Worm (Caenorhabditis elegans) whole organism, late embryonic: ENCODE data around the gene ckc-1.

Experiments used
- K02D7.2 ChIP-seq: sonication (generic microtip); optimal IDR thresholded peaks from 2 replicates; lab custom pipeline; 2017; ENCODE audit warnings: mild to moderate bottlenecking, missing genetic modification characterization, missing compliant biosample characterization
- ceh-18 ChIP-seq: sonication (generic microtip); optimal IDR thresholded peaks from 2 replicates; lab custom pipeline; 2016; ENCODE audit warnings: missing genetic modification characterization, missing compliant biosample characterization
- ceh-19 ChIP-seq: fragments of 200-800 bp; sonication (Bioruptor generic); optimal IDR thresholded peaks from 2 replicates; lab custom pipeline; 2018; ENCODE audit warnings: mild to moderate bottlenecking, missing genetic modification characterization, missing compliant biosample characterization
- ceh-24 ChIP-seq: sonication (generic microtip); optimal IDR thresholded peaks from 2 replicates; lab custom pipeline; 2016; ENCODE audit warnings: mild to moderate bottlenecking, missing genetic modification characterization, missing compliant biosample characterization
- ceh-31 ChIP-seq: sonication (generic microtip); optimal IDR thresholded peaks from 2 replicates; lab custom pipeline; 2016; ENCODE audit warnings: missing genetic modification characterization, missing compliant biosample characterization
- ceh-34 ChIP-seq: sonication (generic microtip); optimal IDR thresholded peaks from 2 replicates; lab custom pipeline; 2016; ENCODE audit warnings: mild to moderate bottlenecking, missing genetic modification characterization, missing compliant biosample characterization
- dve-1 ChIP-seq: sonication (generic microtip); optimal IDR thresholded peaks from 2 replicates; lab custom pipeline; 2017; ENCODE audit warnings: antibody characterized with exemption, mild to moderate bottlenecking, missing genetic modification characterization, missing compliant biosample characterization
- elt-2 ChIP-seq: sonication (generic microtip); optimal IDR thresholded peaks from 2 replicates; lab custom pipeline; 2016; ENCODE audit warnings: missing genetic modification reagents, missing genetic modification characterization, missing compliant biosample characterization
- elt-4 ChIP-seq: sonication (generic microtip); optimal IDR thresholded peaks from 2 replicates; lab custom pipeline; 2016; ENCODE audit warnings: missing genetic modification characterization, missing compliant biosample characterization
- fkh-6 ChIP-seq: sonication (generic microtip); optimal IDR thresholded peaks from 2 replicates; lab custom pipeline; 2016; ENCODE audit warnings: missing genetic modification characterization, missing compliant biosample characterization
- hlh-15 ChIP-seq: sonication (generic microtip); optimal IDR thresholded peaks from 2 replicates; lab custom pipeline; 2016; ENCODE audit warnings: missing genetic modification characterization, missing compliant biosample characterization
- hlh-6 ChIP-seq: sonication (generic microtip); optimal IDR thresholded peaks from 2 replicates; lab custom pipeline; 2016; ENCODE audit warnings: missing genotype, missing genetic modification characterization, missing compliant biosample characterization
- madf-2 ChIP-seq: sonication (generic microtip); optimal IDR thresholded peaks from 2 replicates; lab custom pipeline; 2017; ENCODE audit warnings: missing genetic modification characterization, missing compliant biosample characterization
- mec-3 ChIP-seq: sonication (generic microtip); optimal IDR thresholded peaks from 2 replicates; lab custom pipeline; 2016; ENCODE audit warnings: borderline replicate concordance, missing genetic modification characterization, missing compliant biosample characterization
- nfya-1 ChIP-seq: sonication (generic microtip); optimal IDR thresholded peaks from 2 replicates; lab custom pipeline; 2017; ENCODE audit warnings: missing genetic modification characterization, mild to moderate bottlenecking, missing compliant biosample characterization, antibody characterized with exemption, moderate library complexity
- nhr-11 ChIP-seq: fragments of 150-350 bp; optimal IDR thresholded peaks from 2 replicates; lab custom pipeline; 2014; ENCODE audit warnings: missing biosample characterization, missing genetic modification characterization
- npax-4 ChIP-seq: sonication (generic microtip); optimal IDR thresholded peaks from 2 replicates; lab custom pipeline; 2016; ENCODE audit warnings: missing genetic modification characterization, missing compliant biosample characterization
- odd-2 ChIP-seq: sonication (generic microtip); optimal IDR thresholded peaks from 2 replicates; lab custom pipeline; 2017; ENCODE audit warnings: antibody characterized with exemption, mild to moderate bottlenecking, missing genetic modification characterization, missing compliant biosample characterization
- rnt-1 ChIP-seq: sonication (generic microtip); optimal IDR thresholded peaks from 2 replicates; lab custom pipeline; 2016; ENCODE audit warnings: missing genetic modification characterization, missing compliant biosample characterization
- sox-4 ChIP-seq: sonication (generic microtip); optimal IDR thresholded peaks from 2 replicates; lab custom pipeline; 2017; ENCODE audit warnings: mild to moderate bottlenecking, missing genetic modification characterization, inconsistent platforms, missing compliant biosample characterization
- tbx-2 ChIP-seq: sonication (generic microtip); optimal IDR thresholded peaks from 2 replicates; lab custom pipeline; 2016; ENCODE audit warnings: missing genetic modification characterization, missing compliant biosample characterization
- tbx-7 ChIP-seq: sonication (generic microtip); optimal IDR thresholded peaks from 2 replicates; lab custom pipeline; 2016; ENCODE audit warnings: missing genotype, missing genetic modification characterization, missing compliant biosample characterization
- unc-3 ChIP-seq, 2 experiments: fragments of 200-800 bp in 1 of 2; sonication (Bioruptor generic) in 1 of 2; sonication (generic microtip) in 1 of 2; conservative IDR thresholded peaks in 1 of 2; optimal IDR thresholded peaks in 1 of 2; 2 replicates each; pipeline versions ENCODE4 v1.3.6 to Lab custom; 2016 to 2022; ENCODE audit warnings: missing compliant biosample characterization in 2 of 2, missing genetic modification characterization in 2 of 2, missing genetic modification reagents in 1 of 2
- unc-55 ChIP-seq: sonication (generic microtip); optimal IDR thresholded peaks from 2 replicates; lab custom pipeline; 2017; ENCODE audit warnings: missing biosample characterization, missing genetic modification reagents, missing genetic modification characterization
- unc-86 ChIP-seq: sonication (generic microtip); optimal IDR thresholded peaks from 2 replicates; lab custom pipeline; 2016; ENCODE audit warnings: missing genetic modification characterization, missing compliant biosample characterization
- ztf-16 ChIP-seq: sonication (generic microtip); optimal IDR thresholded peaks from 2 replicates; lab custom pipeline; 2017; ENCODE audit warnings: missing genetic modification characterization, missing compliant biosample characterization

ckc-1 gene

ce11 chrX:3623162-3623561 lies 46.8 kb downstream of the ckc-1 start, which contains the start of gene C18B2.2:
Gene C18B2.2, plus strand, starts transcription at chrX:3623462.
- TF ChIP-seq nhr-11 (tag; lab: Kevin White, UChicago): no peak
- TF ChIP-seq unc-3 (GFP tag; conservative IDR thresholded peaks at IDR 0.05; lab: Robert Waterston, UW): no peak
- no peak for TF ChIP-seq unc-3 (tag; optimal IDR thresholded peaks at IDR 0.05; lab: Kevin White, UChicago)
- no peak for TF ChIP-seq npax-4 (tag; lab: Kevin White, UChicago)
- TF ChIP-seq ceh-19 (GFP tag; lab: Kevin White, UChicago): no peak
- TF ChIP-seq tbx-7 (tag; lab: Kevin White, UChicago): no peak
- no peak for TF ChIP-seq elt-4
- no peak for TF ChIP-seq unc-55

- TF ChIP-seq hlh-6 (no peak), madf-2 (tag; lab: Kevin White, UChicago) (no peak), ztf-16 (tag; lab: Kevin White, UChicago) (no peak), tbx-7 (tag; lab: Kevin White, UChicago) (no peak)
These were observed 49.2 kb downstream of the ckc-1 start for ce11 chrX:3625599-3625998.

ce11 chrX:3628016-3628415 lies 51.6 kb downstream of the ckc-1 start, which contains the start of gene vep-2:
Gene vep-2, plus strand, starts transcription at chrX:3628316.
- TF ChIP-seq mec-3 (tag; lab: Kevin White, UChicago) (no peak), tbx-2 (tag; lab: Kevin White, UChicago) (no peak), ceh-31 (tag; lab: Kevin White, UChicago) (no peak), fkh-6 (tag; lab: Kevin White, UChicago) (no peak), K02D7.2 (tag; lab: Kevin White, UChicago) (no peak), rnt-1 (tag; lab: Kevin White, UChicago) (no peak), unc-86 (tag; lab: Kevin White, UChicago) (no peak), ceh-18 (tag; lab: Kevin White, UChicago) (no peak), ztf-16 (tag; lab: Kevin White, UChicago) (no peak), elt-2 (tag; lab: Kevin White, UChicago) (no peak), sox-4 (tag; lab: Kevin White, UChicago) (no peak), nfya-1 (tag; lab: Kevin White, UChicago) (no peak), ceh-24 (tag; lab: Kevin White, UChicago) (no peak), odd-2 (tag; lab: Kevin White, UChicago) (no peak), ceh-34 (tag; lab: Kevin White, UChicago) (no peak), hlh-15 (tag; lab: Kevin White, UChicago) (no peak), dve-1 (no peak)
